Fruit fly (Drosophila melanogaster): Measurements from ENCODE around the gene Tob.

- TF ChIP-seq dmrt93B (GFP tag; optimal IDR thresholded peaks at IDR 0.05) (no peak), Rel (GFP tag; optimal IDR thresholded peaks at IDR 0.05) (no peak), Rel (tag; optimal IDR thresholded peaks at IDR 0.05) (no peak), CG9705 (GFP tag; optimal IDR thresholded peaks at IDR 0.05) (no peak), h (GFP tag; optimal IDR thresholded peaks at IDR 0.05) (no peak), rgr (GFP tag; optimal IDR thresholded peaks at IDR 0.05) (no peak), Dfd (GFP tag; optimal IDR thresholded peaks at IDR 0.05) (no peak), ey (GFP tag; optimal IDR thresholded peaks at IDR 0.05) (peak; percentile 38), br (GFP tag; optimal IDR thresholded peaks at IDR 0.05) (no peak), Hr78 (GFP tag; optimal IDR thresholded peaks at IDR 0.05) (no peak), psq (GFP tag; optimal IDR thresholded peaks at IDR 0.05) (no peak), Myc (optimal IDR thresholded peaks at IDR 0.05) (no peak), brk (GFP tag; optimal IDR thresholded peaks at IDR 0.05) (no peak), dl (GFP tag; optimal IDR thresholded peaks at IDR 0.05; ENCODE audit: insufficient read depth in 1 of 2, partially characterized antibody in 2 of 2) (no peak), Mio (GFP tag; optimal IDR thresholded peaks at IDR 0.05) (no peak)
Observed at dm6 chrX:16085865-16086592, 5.3 kb downstream of the Tob start.
